Fruit fly (Drosophila melanogaster): ENCODE measurements around the gene CG13806.

- TF ChIP-seq h (optimal IDR thresholded peaks at IDR 0.05) (no peak), Myc (optimal IDR thresholded peaks at IDR 0.05) (no peak), ttk (optimal IDR thresholded peaks at IDR 0.05) (no peak), Sin3A (optimal IDR thresholded peaks at IDR 0.05) (no peak), psq (optimal IDR thresholded peaks at IDR 0.05) (no peak), insv (optimal IDR thresholded peaks at IDR 0.05) (no peak)
Observed at dm6 chr3L:2228367-2229171, 37.6 kb upstream of the CG13806 start.

All from Kc167 (cell line).